Fruit fly (Drosophila melanogaster) whole organism, embryonic: ENCODE data around the gene cactin.
A peak's percentile ranks its signal among the peaks of the same experiment; 100 is the strongest.

Experiments used
- Adf1 ChIP-seq: fragments of 200-800 bp; sonication (Bioruptor generic); IDR thresholded peaks from 2 replicates; pipeline ENCODE4 v1.3.6; 2022; ENCODE audit warnings: missing biosample characterization, missing genetic modification characterization
- Atf-2 ChIP-seq: fragments of 200-800 bp; sonication (Bioruptor generic); optimal IDR thresholded peaks from 2 replicates; lab custom pipeline; 2016; ENCODE audit warnings: missing biosample characterization, missing genetic modification characterization
- CG10565 ChIP-seq: fragments of 200-800 bp; sonication (Bioruptor generic); optimal IDR thresholded peaks from 3 replicates; lab custom pipeline; 2016; ENCODE audit warnings: missing biosample characterization, mild to moderate bottlenecking, missing genetic modification characterization
- CG11085 ChIP-seq: fragments of 200-800 bp; sonication (Bioruptor generic); IDR thresholded peaks from 2 replicates; pipeline ENCODE4 v1.3.6; 2022; ENCODE audit warnings: missing biosample characterization, missing genetic modification characterization
- CG12299 ChIP-seq: fragments of 200-800 bp; sonication (Bioruptor generic); optimal IDR thresholded peaks from 2 replicates; lab custom pipeline; 2018; ENCODE audit warnings: missing biosample characterization, mild to moderate bottlenecking, missing genetic modification characterization
- CG14050 ChIP-seq: fragments of 200-800 bp; sonication (Bioruptor generic); IDR thresholded peaks from 3 replicates; pipeline ENCODE4 v1.3.6; 2022; ENCODE audit warnings: missing biosample characterization, missing genetic modification characterization
- CG15479 ChIP-seq: fragments of 200-800 bp; sonication (Bioruptor generic); optimal IDR thresholded peaks from 3 replicates; lab custom pipeline; 2019; ENCODE audit warnings: missing biosample characterization, mild to moderate bottlenecking, missing genetic modification characterization, moderate library complexity
- CG1792 ChIP-seq: fragments of 200-800 bp; sonication (Bioruptor generic); optimal IDR thresholded peaks from 2 replicates; lab custom pipeline; 2016; ENCODE audit warnings: missing biosample characterization, missing genetic modification characterization
- CG18011 ChIP-seq: fragments of 200-800 bp; sonication (Bioruptor generic); optimal IDR thresholded peaks from 2 replicates; lab custom pipeline; 2017; ENCODE audit warnings: missing biosample characterization, missing genetic modification characterization, mild to moderate bottlenecking, moderate library complexity, missing genotype
- CG2116 ChIP-seq: fragments of 200-800 bp; sonication (Bioruptor generic); optimal IDR thresholded peaks from 3 replicates; lab custom pipeline; 2018; ENCODE audit warnings: missing biosample characterization, mild to moderate bottlenecking, missing genetic modification characterization
- CG2875 ChIP-seq: fragments of 200-800 bp; sonication (Bioruptor generic); optimal IDR thresholded peaks from 2 replicates; lab custom pipeline; 2017; ENCODE audit warnings: missing biosample characterization, mild to moderate bottlenecking, missing genetic modification characterization, missing genetic modification reagents
- CG30020 ChIP-seq: fragments of 200-800 bp; optimal IDR thresholded peaks from 2 replicates; lab custom pipeline; 2019; ENCODE audit warnings: missing biosample characterization, mild to moderate bottlenecking, missing genetic modification characterization, moderate library complexity
- CG3065 ChIP-seq: fragments of 200-800 bp; sonication (Bioruptor generic); optimal IDR thresholded peaks from 2 replicates; lab custom pipeline; 2016; ENCODE audit warnings: missing biosample characterization, missing genetic modification characterization
- CG3281 ChIP-seq: fragments of 200-800 bp; sonication (Bioruptor generic); optimal IDR thresholded peaks from 3 replicates; lab custom pipeline; 2017; ENCODE audit warnings: missing biosample characterization, mild to moderate bottlenecking, missing genetic modification characterization
- CG43689 ChIP-seq: fragments of 200-800 bp; sonication (Bioruptor generic); IDR thresholded peaks from 2 replicates; pipeline ENCODE4 v1.3.6; 2022; ENCODE audit warnings: missing biosample characterization, missing genetic modification characterization
- CG5953 ChIP-seq: fragments of 200-800 bp; sonication (Bioruptor generic); IDR thresholded peaks from 2 replicates; pipeline ENCODE4 v1.3.6; 2022; ENCODE audit warnings: missing biosample characterization, missing genetic modification characterization
- CG6175 ChIP-seq: fragments of 200-800 bp; sonication (Bioruptor generic); IDR thresholded peaks from 3 replicates; pipeline ENCODE4 v1.3.6; 2022; ENCODE audit warnings: missing biosample characterization, missing genetic modification characterization
- CG6765 ChIP-seq: fragments of 200-800 bp; sonication (Bioruptor generic); optimal IDR thresholded peaks from 3 replicates; lab custom pipeline; 2017; ENCODE audit warnings: missing biosample characterization, mild to moderate bottlenecking, missing genetic modification characterization
- CG7357 ChIP-seq: fragments of 200-800 bp; sonication (Bioruptor generic); IDR thresholded peaks from 3 replicates; pipeline ENCODE4 v1.3.6; 2022; ENCODE audit warnings: missing biosample characterization, missing genetic modification characterization
- CG8478 ChIP-seq: fragments of >200 bp; optimal IDR thresholded peaks from 2 replicates; lab custom pipeline; 2018
- CG8944 ChIP-seq: fragments of 200-800 bp; sonication (Bioruptor generic); optimal IDR thresholded peaks from 3 replicates; lab custom pipeline; 2016; ENCODE audit warnings: missing biosample characterization, missing genetic modification characterization
- Doc2 ChIP-seq: fragments of 200-800 bp; sonication (Bioruptor generic); IDR thresholded peaks from 2 replicates; pipeline ENCODE4 v1.3.6; 2022; ENCODE audit warnings: missing biosample characterization, missing genetic modification characterization
- E2f2 ChIP-seq: fragments of 200-800 bp; sonication (Bioruptor generic); IDR thresholded peaks from 2 replicates; pipeline ENCODE4 v1.3.6; 2022; ENCODE audit warnings: missing biosample characterization, missing genetic modification characterization
- Ets97D ChIP-seq: fragments of 200-800 bp; sonication (Bioruptor generic); optimal IDR thresholded peaks from 3 replicates; lab custom pipeline; 2016; ENCODE audit warnings: missing biosample characterization, missing genetic modification characterization
- H15 ChIP-seq: fragments of 200-800 bp; sonication (Bioruptor generic); IDR thresholded peaks from 3 replicates; pipeline ENCODE4 v1.3.6; 2022; ENCODE audit warnings: missing biosample characterization, missing genetic modification characterization
- Hey ChIP-seq: fragments of 200-800 bp; sonication (Bioruptor generic); optimal IDR thresholded peaks from 3 replicates; lab custom pipeline; 2018; ENCODE audit warnings: missing biosample characterization, mild to moderate bottlenecking, missing genetic modification characterization
- HmgD ChIP-seq: fragments of 200-800 bp; sonication (Bioruptor generic); optimal IDR thresholded peaks from 3 replicates; lab custom pipeline; 2016; ENCODE audit warnings: missing biosample characterization, missing genetic modification characterization
- Hr39 ChIP-seq: fragments of >200 bp; optimal IDR thresholded peaks from 2 replicates; lab custom pipeline; 2017
- Hr78 ChIP-seq, 2 experiments: fragments of 200-800 bp in 1 of 2; fragments of >200 bp in 1 of 2; sonication (Bioruptor generic) in 1 of 2; optimal IDR thresholded peaks; 2 replicates each; lab custom pipeline; 2017 to 2019; ENCODE audit warnings: missing biosample characterization in 2 of 2, missing genetic modification characterization in 2 of 2, mild to moderate bottlenecking in 1 of 2, moderate library complexity in 1 of 2
- Lim3 ChIP-seq: fragments of 200-800 bp; sonication (Bioruptor generic); IDR thresholded peaks from 2 replicates; pipeline ENCODE4 v1.3.6; 2022; ENCODE audit warnings: missing biosample characterization, missing genetic modification characterization
- MBD-R2 ChIP-seq: fragments of 200-800 bp; sonication (Bioruptor generic); IDR thresholded peaks from 2 replicates; pipeline ENCODE4 v1.3.6; 2022; ENCODE audit warnings: missing biosample characterization, missing genetic modification characterization
- Mes4 ChIP-seq: fragments of 200-800 bp; sonication (Bioruptor generic); optimal IDR thresholded peaks from 2 replicates; lab custom pipeline; 2016; ENCODE audit warnings: missing biosample characterization, missing genetic modification characterization
- Mrtf ChIP-seq: fragments of 200-800 bp; sonication (Bioruptor generic); IDR thresholded peaks from 3 replicates; pipeline ENCODE4 v1.3.6; 2022; ENCODE audit warnings: missing biosample characterization, missing genetic modification characterization
- Poxn ChIP-seq: fragments of 200-800 bp; sonication (Bioruptor generic); IDR thresholded peaks from 2 replicates; pipeline ENCODE4 v1.3.6; 2022; ENCODE audit warnings: missing biosample characterization, missing genetic modification characterization
- Sry-β ChIP-seq: fragments of 200-800 bp; sonication (Bioruptor generic); optimal IDR thresholded peaks from 2 replicates; lab custom pipeline; 2018; ENCODE audit warnings: missing biosample characterization, mild to moderate bottlenecking, missing genetic modification characterization, moderate library complexity
- Xrp1 ChIP-seq: fragments of 200-800 bp; sonication (Bioruptor generic); IDR thresholded peaks from 2 replicates; pipeline ENCODE4 v1.3.6; 2022; ENCODE audit warnings: missing biosample characterization, missing genetic modification characterization
- ac ChIP-seq: fragments of 200-800 bp; sonication (Bioruptor generic); optimal IDR thresholded peaks from 3 replicates; lab custom pipeline; 2017; ENCODE audit warnings: missing biosample characterization, mild to moderate bottlenecking, missing genetic modification characterization
- ato ChIP-seq: fragments of 200-800 bp; sonication (Bioruptor generic); IDR thresholded peaks from 2 replicates; pipeline ENCODE4 v1.3.6; 2022; ENCODE audit warnings: missing biosample characterization, missing genetic modification characterization; ENCODE audit not compliant: partially characterized antibody
- br ChIP-seq: fragments of >200 bp; optimal IDR thresholded peaks from 2 replicates; lab custom pipeline; 2017
- cas ChIP-seq: fragments of 200-800 bp; sonication (Bioruptor generic); IDR thresholded peaks from 2 replicates; pipeline ENCODE4 v1.3.6; 2022; ENCODE audit warnings: missing biosample characterization, missing genetic modification characterization
- chif ChIP-seq, 2 experiments: fragments of 200-800 bp; sonication (Bioruptor generic); optimal IDR thresholded peaks; 3 replicates each; lab custom pipeline; 2016; ENCODE audit warnings: missing biosample characterization in 2 of 2, missing genetic modification characterization in 2 of 2
- ci ChIP-seq: fragments of 200-800 bp; sonication (Bioruptor generic); IDR thresholded peaks from 3 replicates; pipeline ENCODE4 v1.3.6; 2022; ENCODE audit warnings: missing biosample characterization, missing genetic modification characterization
- da ChIP-seq: fragments of 200-800 bp; sonication (Bioruptor generic); optimal IDR thresholded peaks from 2 replicates; lab custom pipeline; 2016; ENCODE audit warnings: missing biosample characterization, missing genetic modification characterization
- dan ChIP-seq: fragments of 200-800 bp; sonication (Bioruptor generic); IDR thresholded peaks from 2 replicates; pipeline ENCODE4 v1.3.6; 2022; ENCODE audit warnings: missing biosample characterization, missing genetic modification characterization
- hbn ChIP-seq: fragments of 200-800 bp; sonication (Bioruptor generic); IDR thresholded peaks from 2 replicates; pipeline ENCODE4 v1.3.6; 2022; ENCODE audit warnings: missing biosample characterization, missing genetic modification characterization; ENCODE audit not compliant: partially characterized antibody
- jigr1 ChIP-seq: fragments of 200-800 bp; sonication (Bioruptor generic); IDR thresholded peaks from 3 replicates; pipeline ENCODE4 v1.3.6; 2022; ENCODE audit warnings: missing biosample characterization, missing genetic modification characterization
- maf-S ChIP-seq: fragments of 200-800 bp; sonication (Bioruptor generic); optimal IDR thresholded peaks from 2 replicates; lab custom pipeline; 2016; ENCODE audit warnings: missing biosample characterization, missing genetic modification characterization
- mld ChIP-seq: fragments of 200-800 bp; sonication (Bioruptor generic); IDR thresholded peaks from 3 replicates; pipeline ENCODE4 v1.3.6; 2022; ENCODE audit warnings: missing biosample characterization, missing genetic modification characterization; ENCODE audit not compliant: partially characterized antibody
- nmo ChIP-seq: fragments of 200-800 bp; sonication (Bioruptor generic); optimal IDR thresholded peaks from 2 replicates; lab custom pipeline; 2018; ENCODE audit warnings: missing biosample characterization, mild to moderate bottlenecking, missing genetic modification characterization, moderate library complexity
- nom ChIP-seq: fragments of 200-800 bp; sonication (Bioruptor generic); optimal IDR thresholded peaks from 2 replicates; lab custom pipeline; 2017; ENCODE audit warnings: missing biosample characterization, missing genetic modification characterization, mild to moderate bottlenecking, moderate library complexity, missing genetic modification reagents
- onecut ChIP-seq: fragments of 200-800 bp; sonication (Bioruptor generic); IDR thresholded peaks from 2 replicates; pipeline ENCODE4 v1.3.6; 2022; ENCODE audit warnings: missing biosample characterization, missing genetic modification characterization
- pnt ChIP-seq: fragments of 200-800 bp; sonication (Bioruptor generic); optimal IDR thresholded peaks from 3 replicates; lab custom pipeline; 2016; ENCODE audit warnings: missing biosample characterization, missing genetic modification characterization
- psq ChIP-seq: fragments of 200-800 bp; sonication (Bioruptor generic); optimal IDR thresholded peaks from 2 replicates; lab custom pipeline; 2017; ENCODE audit warnings: missing biosample characterization, missing genetic modification characterization
- yki ChIP-seq: fragments of >200 bp; optimal IDR thresholded peaks from 3 replicates; lab custom pipeline; 2018
- zen ChIP-seq: fragments of 200-800 bp; sonication (Bioruptor generic); optimal IDR thresholded peaks from 3 replicates; lab custom pipeline; 2018; ENCODE audit warnings: missing biosample characterization, mild to moderate bottlenecking, missing genetic modification characterization, moderate library complexity

The cactin gene

DNA sequence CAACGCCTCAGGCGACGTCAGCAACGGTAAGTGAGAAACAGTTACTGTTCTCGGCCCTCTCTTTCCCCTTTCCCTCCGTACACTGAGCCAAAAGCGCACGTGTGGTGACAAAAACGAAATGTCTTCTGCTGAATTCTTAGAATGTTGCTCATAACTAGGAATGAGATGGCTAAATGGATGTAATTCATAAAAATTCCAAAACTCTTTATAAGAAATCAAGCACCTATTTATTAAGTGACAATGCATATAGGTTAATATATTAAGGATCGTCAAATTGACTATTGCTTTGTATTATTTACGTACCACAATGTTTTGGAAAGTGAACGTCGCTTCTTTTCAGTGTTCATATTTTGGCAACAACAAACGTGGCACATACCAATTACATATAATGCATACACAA is 10.7 kb downstream of the cactin start (continued):
- no peak for TF ChIP-seq CG2875 (GFP tag; lab: Kevin White, UChicago)
- TF ChIP-seq Doc2 (GFP tag; lab: Robert Waterston, UW): no peak
- no peak for TF ChIP-seq CG11085 (GFP tag; lab: Robert Waterston, UW)
- no peak for TF ChIP-seq CG7357 (GFP tag; lab: Robert Waterston, UW)
- TF ChIP-seq CG12299: no peak
- TF ChIP-seq Lim3 (GFP tag; lab: Robert Waterston, UW): no peak
- TF ChIP-seq cas: no peak
- TF ChIP-seq hbn: no peak
- TF ChIP-seq CG6175 (GFP tag; lab: Robert Waterston, UW): no peak
- no peak for TF ChIP-seq Mrtf (GFP tag; lab: Robert Waterston, UW)
- TF ChIP-seq CG3281: peak; percentile 50
- no peak for TF ChIP-seq MBD-R2 (GFP tag; lab: Robert Waterston, UW)
- no peak for TF ChIP-seq Mes4
- no peak for TF ChIP-seq br (lab: Kevin White, UChicago)
- TF ChIP-seq CG30020: no peak
- TF ChIP-seq Adf1 (GFP tag; lab: Robert Waterston, UW): no peak
- no peak for TF ChIP-seq CG1792 (GFP tag; lab: Kevin White, UChicago)
- TF ChIP-seq ci (GFP tag; lab: Robert Waterston, UW): 0 out of 3 replicates have a peak, but pooled peaks have one; percentile 15
- TF ChIP-seq CG2116: no peak
- no peak for TF ChIP-seq ac (GFP tag; lab: Kevin White, UChicago)
- no peak for TF ChIP-seq Ets97D (GFP tag; lab: Kevin White, UChicago)
- TF ChIP-seq pnt (GFP tag; lab: Kevin White, UChicago): no peak
- TF ChIP-seq Poxn (GFP tag; lab: Robert Waterston, UW): no peak
- no peak for TF ChIP-seq Xrp1 (GFP tag; lab: Robert Waterston, UW)
- TF ChIP-seq CG10565 (GFP tag; lab: Kevin White, UChicago): no peak
- no peak for TF ChIP-seq psq (GFP tag; lab: Kevin White, UChicago)
- no peak for TF ChIP-seq Hr78 (GFP tag; optimal IDR thresholded peaks at IDR 0.05; lab: Kevin White, UChicago)
- TF ChIP-seq Sry-β (GFP tag; lab: Kevin White, UChicago): no peak
- no peak for TF ChIP-seq maf-S (GFP tag; lab: Kevin White, UChicago)
- no peak for TF ChIP-seq Atf-2 (GFP tag; lab: Kevin White, UChicago)
- no peak for TF ChIP-seq CG43689 (GFP tag; lab: Robert Waterston, UW)
- no peak for TF ChIP-seq H15 (GFP tag; lab: Robert Waterston, UW)
- no peak for TF ChIP-seq CG8944
- no peak for TF ChIP-seq CG6765 (GFP tag; lab: Kevin White, UChicago)
- TF ChIP-seq da (GFP tag; lab: Kevin White, UChicago): no peak
- no peak for TF ChIP-seq CG15479
- TF ChIP-seq dan (GFP tag; lab: Robert Waterston, UW): no peak
- TF ChIP-seq zen (tag; lab: Kevin White, UChicago): no peak
- TF ChIP-seq HmgD (GFP tag; lab: Kevin White, UChicago): no peak
- TF ChIP-seq Hr39 (lab: Kevin White, UChicago): no peak
- TF ChIP-seq CG18011: no peak
- TF ChIP-seq chif (GFP tag; optimal IDR thresholded peaks at IDR 0.05; lab: Kevin White, UChicago): no peak
- no peak for TF ChIP-seq jigr1 (GFP tag; lab: Robert Waterston, UW)
- TF ChIP-seq Hey (tag; lab: Kevin White, UChicago): no peak
- TF ChIP-seq nom (GFP tag; lab: Kevin White, UChicago): no peak
- TF ChIP-seq CG5953 (GFP tag; lab: Robert Waterston, UW): no peak
- TF ChIP-seq CG3065 (GFP tag; lab: Kevin White, UChicago): no peak
- no peak for TF ChIP-seq E2f2
- TF ChIP-seq CG8478 (lab: Kevin White, UChicago): no peak
- TF ChIP-seq yki: no peak
- TF ChIP-seq nmo: no peak
- no peak for TF ChIP-seq ato (GFP tag; lab: Robert Waterston, UW)
- no peak for TF ChIP-seq onecut (GFP tag; lab: Robert Waterston, UW)
- no peak for TF ChIP-seq CG14050 (GFP tag; lab: Robert Waterston, UW)
- TF ChIP-seq mld: no peak
